Worm (Caenorhabditis elegans): ENCODE results near the gene kqt-2.

- TF ChIP-seq snpc-4 (tag; optimal IDR thresholded peaks at IDR 0.05) (no peak), R02D3.7 (tag; optimal IDR thresholded peaks at IDR 0.05) (no peak), lin-13 (GFP tag; optimal IDR thresholded peaks at IDR 0.05) (no peak), aly-2 (tag; optimal IDR thresholded peaks at IDR 0.05) (no peak), ama-1 (optimal IDR thresholded peaks at IDR 0.05) (no peak), lsy-2 (tag; optimal IDR thresholded peaks at IDR 0.05) (no peak), ztf-11 (tag; optimal IDR thresholded peaks at IDR 0.05) (no peak), nhr-11 (tag; optimal IDR thresholded peaks at IDR 0.05) (no peak), fos-1 (tag; optimal IDR thresholded peaks at IDR 0.05) (no peak), nhr-77 (tag; optimal IDR thresholded peaks at IDR 0.05) (no peak), zag-1 (tag; optimal IDR thresholded peaks at IDR 0.05) (no peak), unc-55 (GFP tag; optimal IDR thresholded peaks at IDR 0.05) (no peak), lin-39 (tag; optimal IDR thresholded peaks at IDR 0.05) (no peak)
Observed at ce11 chrX:8262734-8263133, 16.6 kb upstream of the kqt-2 start.

All from whole organism, L2 larva.